Worm (Caenorhabditis elegans): ENCODE measurements around the gene F47B8.18.

- TF ChIP-seq ama-1 (optimal IDR thresholded peaks at IDR 0.05) (no peak), tbx-11 (GFP tag; IDR thresholded peaks at IDR 0.05) (no peak), F13C5.2 (tag; optimal IDR thresholded peaks at IDR 0.05) (no peak), B0310.2 (tag; optimal IDR thresholded peaks at IDR 0.05) (no peak), ceh-36 (tag; optimal IDR thresholded peaks at IDR 0.05) (no peak), scrt-1 (GFP tag; IDR thresholded peaks at IDR 0.05) (no peak)
Measured at ce11 chrV:14299569-14300064, 25.6 kb downstream of the F47B8.18 start, which contains the start of the genes spig-3 and F14D7.12.

Data from whole organism, early embryonic.